Worm (Caenorhabditis elegans) whole organism, L4 larva: ENCODE data around the gene sfxn-1.4.
A peak's percentile ranks its signal among the peaks of the same experiment; 100 is the strongest.

Experiments
- D1046.2 ChIP-seq: fragments of 200-800 bp; sonication (Bioruptor generic); IDR thresholded peaks from 2 replicates; pipeline ENCODE4 v1.3.6; 2022; ENCODE audit warnings: missing genetic modification characterization, missing compliant biosample characterization
- F37D6.2 ChIP-seq: sonication (generic microtip); optimal IDR thresholded peaks from 2 replicates; lab custom pipeline; 2016; ENCODE audit warnings: mild to moderate bottlenecking, missing genetic modification characterization, missing compliant biosample characterization
- F49E8.2 ChIP-seq: sonication (generic microtip); optimal IDR thresholded peaks from 2 replicates; lab custom pipeline; 2016; ENCODE audit warnings: missing compliant biosample characterization, mild to moderate bottlenecking, missing genetic modification characterization, borderline replicate concordance
- Y48G9A.11 ChIP-seq: fragments of 200-800 bp; sonication (Bioruptor generic); IDR thresholded peaks from 2 replicates; pipeline ENCODE4 v1.3.6; 2022; ENCODE audit warnings: missing genetic modification reagents, missing genetic modification characterization, missing compliant biosample characterization
- Y5F2A.4 ChIP-seq: fragments of 200-800 bp; sonication (Bioruptor generic); optimal IDR thresholded peaks from 2 replicates; lab custom pipeline; 2018; ENCODE audit warnings: mild to moderate bottlenecking, missing genetic modification characterization, missing compliant biosample characterization
- ZK337.2 ChIP-seq: fragments of 200-800 bp; sonication (Bioruptor generic); IDR thresholded peaks from 2 replicates; pipeline ENCODE4 v1.3.6; 2022; ENCODE audit warnings: missing genetic modification reagents, missing genetic modification characterization, missing compliant biosample characterization
- ama-1 ChIP-seq: fragments of 150-350 bp; optimal IDR thresholded peaks from 2 replicates; lab custom pipeline; 2014; ENCODE audit warnings: inconsistent platforms, mixed read lengths
- attf-4 ChIP-seq: sonication (generic microtip); optimal IDR thresholded peaks from 3 replicates; lab custom pipeline; 2017; ENCODE audit warnings: missing biosample characterization, missing genetic modification characterization
- ceh-20 ChIP-seq: fragments of 200-800 bp; sonication (Bioruptor generic); IDR thresholded peaks from 2 replicates; pipeline ENCODE4 v1.3.6; 2022; ENCODE audit warnings: missing genetic modification reagents, missing genetic modification characterization, missing compliant biosample characterization
- ceh-44 ChIP-seq: fragments of 200-800 bp; sonication (Bioruptor generic); IDR thresholded peaks from 2 replicates; pipeline ENCODE4 v1.3.6; 2022; ENCODE audit warnings: missing genetic modification reagents, missing genetic modification characterization, missing compliant biosample characterization
- ces-1 ChIP-seq: fragments of 150-350 bp; sonication (generic microtip); optimal IDR thresholded peaks from 4 replicates; lab custom pipeline; 2014; ENCODE audit warnings: missing biosample characterization, missing genetic modification reagents, missing genetic modification characterization
- daf-16 ChIP-seq, 3 experiments: sonication (generic microtip); optimal IDR thresholded peaks; 2 replicates each; lab custom pipeline; 2016 to 2017; ENCODE audit warnings: missing genetic modification characterization in 3 of 3, missing genetic modification reagents in 3 of 3, mild to moderate bottlenecking in 2 of 3, missing compliant biosample characterization in 2 of 3, missing biosample characterization in 1 of 3, moderate library complexity in 1 of 3
- daf-19 ChIP-seq: fragments of 200-800 bp; sonication (Bioruptor generic); conservative IDR thresholded peaks from 2 replicates; pipeline ENCODE4 v1.3.6; 2022; ENCODE audit warnings: missing genetic modification characterization, missing compliant biosample characterization
- dmd-8 ChIP-seq: fragments of 200-800 bp; sonication (Bioruptor generic); IDR thresholded peaks from 2 replicates; pipeline ENCODE4 v1.3.6; 2022; ENCODE audit warnings: missing genetic modification characterization, missing compliant biosample characterization
- dmd-9 ChIP-seq: fragments of 200-800 bp; sonication (Bioruptor generic); IDR thresholded peaks from 2 replicates; pipeline ENCODE4 v1.3.6; 2022; ENCODE audit warnings: missing genetic modification reagents, missing genetic modification characterization, missing compliant biosample characterization
- dpl-1 ChIP-seq: fragments of 150-350 bp; optimal IDR thresholded peaks from 2 replicates; lab custom pipeline; 2014; ENCODE audit warnings: missing biosample characterization, missing genetic modification reagents, missing genetic modification characterization
- duxl-1 ChIP-seq: sonication (generic microtip); optimal IDR thresholded peaks from 2 replicates; lab custom pipeline; 2016; ENCODE audit warnings: mild to moderate bottlenecking, missing genetic modification characterization, moderate library complexity, missing compliant biosample characterization; ENCODE audit not compliant: poor library complexity
- egl-27 ChIP-seq: sonication (generic microtip); optimal IDR thresholded peaks from 3 replicates; lab custom pipeline; 2017; ENCODE audit warnings: missing biosample characterization, missing genetic modification reagents, missing genetic modification characterization
- fos-1 ChIP-seq: fragments of 150-350 bp; optimal IDR thresholded peaks from 2 replicates; lab custom pipeline; 2014; ENCODE audit warnings: missing biosample characterization, missing genetic modification characterization
- hif-1 ChIP-seq, 2 experiments: sonication (generic microtip); optimal IDR thresholded peaks; 2 replicates each; lab custom pipeline; 2016 to 2017; ENCODE audit warnings: missing compliant biosample characterization in 2 of 2, missing genetic modification characterization in 2 of 2, missing genetic modification reagents in 2 of 2, missing genotype in 2 of 2, mild to moderate bottlenecking in 1 of 2
- hmg-1.1 ChIP-seq: fragments of 200-800 bp; sonication (Bioruptor generic); IDR thresholded peaks from 2 replicates; pipeline ENCODE4 v1.3.6; 2022; ENCODE audit warnings: missing genetic modification reagents, missing genetic modification characterization, missing compliant biosample characterization
- jun-1 ChIP-seq: fragments of 150-350 bp; optimal IDR thresholded peaks from 2 replicates; lab custom pipeline; 2014; ENCODE audit warnings: missing biosample characterization, missing genetic modification reagents, missing genetic modification characterization
- lin-1 ChIP-seq: fragments of 200-800 bp; sonication (Bioruptor generic); IDR thresholded peaks from 2 replicates; pipeline ENCODE4 v1.3.6; 2022; ENCODE audit warnings: missing genetic modification reagents, missing genetic modification characterization, missing compliant biosample characterization
- lin-13 ChIP-seq: fragments of 150-350 bp; optimal IDR thresholded peaks from 2 replicates; lab custom pipeline; 2014; ENCODE audit warnings: missing biosample characterization, missing genetic modification reagents, missing genetic modification characterization
- lin-38 ChIP-seq: fragments of 200-800 bp; sonication (Bioruptor generic); IDR thresholded peaks from 2 replicates; pipeline ENCODE4 v1.3.6; 2022; ENCODE audit warnings: missing genetic modification reagents, missing genetic modification characterization, missing compliant biosample characterization
- lin-39 ChIP-seq: fragments of 150-350 bp; optimal IDR thresholded peaks from 2 replicates; lab custom pipeline; 2014; ENCODE audit warnings: missing biosample characterization, missing genetic modification reagents, missing genetic modification characterization
- lir-3 ChIP-seq: sonication (generic microtip); optimal IDR thresholded peaks from 2 replicates; lab custom pipeline; 2016; ENCODE audit warnings: mild to moderate bottlenecking, missing genetic modification characterization, missing compliant biosample characterization
- madf-9 ChIP-seq: fragments of 200-800 bp; sonication (Bioruptor generic); conservative IDR thresholded peaks from 2 replicates; pipeline ENCODE4 v1.3.6; 2022; ENCODE audit warnings: missing genetic modification reagents, missing genetic modification characterization, missing compliant biosample characterization
- mes-2 ChIP-seq: sonication (generic microtip); optimal IDR thresholded peaks from 2 replicates; lab custom pipeline; 2016; ENCODE audit warnings: missing genotype, mild to moderate bottlenecking, missing genetic modification characterization, missing compliant biosample characterization; ENCODE audit not compliant: poor library complexity, severe bottlenecking
- nhr-102 ChIP-seq: sonication (generic microtip); optimal IDR thresholded peaks from 2 replicates; lab custom pipeline; 2016; ENCODE audit warnings: mild to moderate bottlenecking, missing genetic modification characterization, moderate library complexity, missing compliant biosample characterization
- nhr-111 ChIP-seq: fragments of 200-800 bp; sonication (Bioruptor generic); optimal IDR thresholded peaks from 2 replicates; lab custom pipeline; 2018; ENCODE audit warnings: mild to moderate bottlenecking, missing genetic modification characterization, missing compliant biosample characterization
- nhr-237 ChIP-seq: sonication (generic microtip); optimal IDR thresholded peaks from 2 replicates; lab custom pipeline; 2017; ENCODE audit warnings: missing biosample characterization, missing genetic modification characterization
- nhr-25 ChIP-seq: sonication (generic microtip); optimal IDR thresholded peaks from 2 replicates; lab custom pipeline; 2017; ENCODE audit warnings: missing genetic modification characterization, mild to moderate bottlenecking, missing compliant biosample characterization, antibody characterized with exemption, moderate library complexity, borderline replicate concordance; ENCODE audit not compliant: insufficient read depth
- nhr-41 ChIP-seq: fragments of 200-800 bp; sonication (Bioruptor generic); IDR thresholded peaks from 2 replicates; pipeline ENCODE4 v1.3.6; 2022; ENCODE audit warnings: missing genetic modification reagents, missing genetic modification characterization, missing compliant biosample characterization
- php-3 ChIP-seq: fragments of 200-800 bp; sonication (Bioruptor generic); IDR thresholded peaks from 2 replicates; pipeline ENCODE4 v1.3.6; 2022; ENCODE audit warnings: missing genetic modification reagents, missing genetic modification characterization, missing compliant biosample characterization
- rbr-2 ChIP-seq: sonication (generic microtip); optimal IDR thresholded peaks from 2 replicates; lab custom pipeline; 2016; ENCODE audit warnings: missing genotype, missing genetic modification characterization, missing compliant biosample characterization
- set-16 ChIP-seq: fragments of 200-800 bp; sonication (Bioruptor generic); IDR thresholded peaks from 2 replicates; pipeline ENCODE4 v1.3.6; 2022; ENCODE audit warnings: missing genetic modification reagents, missing genetic modification characterization, missing compliant biosample characterization
- spr-1 ChIP-seq: sonication (generic microtip); optimal IDR thresholded peaks from 2 replicates; lab custom pipeline; 2016; ENCODE audit warnings: mild to moderate bottlenecking, missing genetic modification characterization, missing compliant biosample characterization
- tra-1 ChIP-seq: fragments of 200-800 bp; sonication (Bioruptor generic); IDR thresholded peaks from 2 replicates; pipeline ENCODE4 v1.3.6; 2022; ENCODE audit warnings: missing genetic modification reagents, missing genetic modification characterization, missing compliant biosample characterization
- unc-130 ChIP-seq: sonication (generic microtip); optimal IDR thresholded peaks from 2 replicates; lab custom pipeline; 2016; ENCODE audit warnings: missing genetic modification reagents, missing genetic modification characterization, missing compliant biosample characterization
- unc-62 ChIP-seq, 3 experiments: fragments of 150-350 bp in 1 of 3; sonication (generic microtip); optimal IDR thresholded peaks in 2 of 3; peaks in 1 of 3; 1 replicate in 1 of 3; 2 replicates in 2 of 3; lab custom pipeline; 2014 to 2017; ENCODE audit warnings: missing biosample characterization in 3 of 3, missing genetic modification characterization in 3 of 3, missing genetic modification reagents in 3 of 3, missing genotype in 1 of 3
- zfp-2 ChIP-seq: sonication (generic microtip); optimal IDR thresholded peaks from 2 replicates; lab custom pipeline; 2016; ENCODE audit warnings: mild to moderate bottlenecking, missing genetic modification characterization, missing compliant biosample characterization
- zip-11 ChIP-seq: fragments of 200-800 bp; sonication (Bioruptor generic); IDR thresholded peaks from 2 replicates; pipeline ENCODE4 v1.3.6; 2022; ENCODE audit warnings: missing genetic modification characterization, missing compliant biosample characterization
- ztf-11 ChIP-seq: fragments of 150-350 bp; optimal IDR thresholded peaks from 2 replicates; lab custom pipeline; 2014; ENCODE audit warnings: missing biosample characterization, missing genetic modification characterization

The sfxn-1.4 gene

DNA sequence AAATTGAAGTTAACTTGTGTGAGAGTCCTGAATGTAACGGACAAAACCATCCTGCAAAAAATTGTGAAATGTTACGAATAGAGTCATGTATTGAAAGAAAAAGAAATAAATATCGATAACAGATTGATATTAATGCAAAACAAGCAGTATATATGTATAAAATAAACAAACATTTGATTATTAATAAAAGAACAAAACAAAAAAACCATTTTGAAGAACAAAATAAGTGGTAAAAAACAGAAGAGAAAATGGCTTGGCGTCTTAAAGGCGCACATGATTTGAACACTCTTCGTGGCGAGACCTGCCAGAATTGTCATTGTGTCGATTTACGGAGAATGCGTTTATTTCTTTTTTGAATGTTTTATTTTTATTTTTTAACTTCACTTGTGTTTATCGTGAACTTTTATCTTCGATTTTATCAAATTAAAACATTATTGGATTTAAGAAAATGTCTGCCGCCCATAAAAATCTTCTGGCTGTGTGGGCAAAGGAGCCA lies 28.3 kb downstream of the sfxn-1.4 start, which contains the start of the genes rad-23 and rpn-12 (continued):
- TF ChIP-seq dpl-1 (GFP tag; lab: Kevin White, UChicago) (peak; percentile 71), nhr-25 (peak; percentile 39), fos-1 (no peak), mes-2 (tag; lab: Kevin White, UChicago) (peak; percentile 74), hmg-1.1 (no peak), nhr-102 (tag; lab: Kevin White, UChicago) (no peak), F37D6.2 (tag; lab: Kevin White, UChicago) (no peak)
- TF ChIP-seq, all 104 proteins: peak for 18

DNA sequence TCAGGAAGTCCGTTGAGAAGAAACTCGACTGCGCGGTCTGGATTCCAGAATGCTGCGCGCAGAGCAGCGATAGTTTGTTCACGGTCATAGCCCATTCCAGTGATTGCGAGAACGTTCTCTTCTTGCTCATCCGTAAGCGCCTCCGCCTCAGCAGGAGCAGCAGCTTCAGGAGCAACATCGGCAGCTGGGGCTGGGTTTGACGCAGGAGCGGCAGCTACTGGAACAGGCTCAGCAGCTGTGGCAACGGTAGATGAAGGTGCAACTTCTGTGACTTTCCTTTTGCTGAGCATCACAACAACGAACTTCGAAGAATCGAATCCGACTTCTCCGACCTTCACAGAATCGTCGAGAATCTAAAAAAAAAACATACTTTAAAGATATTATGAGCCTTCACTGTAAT lies 28.9 kb downstream of the sfxn-1.4 start:
- TF ChIP-seq set-16 (GFP tag; lab: Robert Waterston, UW) (peak; percentile 87), dmd-8 (GFP tag; lab: Robert Waterston, UW) (no peak)
- TF ChIP-seq, all 104 proteins: peak for 1

ce11 chrII:11650975-11651588 lies 30.0 kb downstream of the sfxn-1.4 start, which contains the start of gene coa-7:
Gene coa-7 (minus strand): TSS chrII:11651148.
- TF ChIP-seq lin-13 (no peak), fos-1 (no peak), dmd-9 (no peak), zip-11 (no peak), attf-4 (tag; lab: Kevin White, UChicago) (no peak), ces-1 (GFP tag; lab: Kevin White, UChicago) (no peak), tra-1 (GFP tag; lab: Robert Waterston, UW) (no peak), rbr-2 (tag; lab: Kevin White, UChicago) (no peak), ama-1 (lab: Kevin White, UChicago) (peak; percentile 78), ZK337.2 (GFP tag; lab: Robert Waterston, UW) (no peak), ztf-11 (tag; lab: Kevin White, UChicago) (no peak), daf-19 (no peak), set-16 (GFP tag; lab: Robert Waterston, UW) (no peak), D1046.2 (GFP tag; lab: Robert Waterston, UW) (no peak), unc-130 (GFP tag; lab: Kevin White, UChicago) (no peak), lin-39 (tag; lab: Kevin White, UChicago) (no peak), hmg-1.1 (no peak), spr-1 (tag; lab: Kevin White, UChicago) (no peak), nhr-41 (GFP tag; lab: Robert Waterston, UW) (no peak), F49E8.2 (tag; lab: Kevin White, UChicago) (peak; percentile 22), php-3 (GFP tag; lab: Robert Waterston, UW) (no peak), daf-16 (GFP tag; optimal IDR thresholded peaks at IDR 0.05; lab: Kevin White, UChicago) (no peak), daf-16 (tag; optimal IDR thresholded peaks at IDR 0.05; lab: Kevin White, UChicago) (no peak), hif-1 (tag; optimal IDR thresholded peaks at IDR 0.05; lab: Kevin White, UChicago) (no peak), lin-38 (peak; percentile 36; the same call in 1 of the 2 replicates), lir-3 (tag; lab: Kevin White, UChicago) (no peak), Y48G9A.11 (GFP tag; lab: Robert Waterston, UW) (peak; percentile 6; the same call in 1 of the 2 replicates), ceh-44 (GFP tag; lab: Robert Waterston, UW) (no peak), nhr-111 (no peak), nhr-237 (tag; lab: Kevin White, UChicago) (no peak), jun-1 (tag; lab: Kevin White, UChicago) (no peak), Y5F2A.4 (GFP tag; lab: Kevin White, UChicago) (no peak), zfp-2 (tag; lab: Kevin White, UChicago) (no peak), ceh-20 (no peak), dpl-1 (GFP tag; lab: Kevin White, UChicago) (no peak), madf-9 (GFP tag; lab: Robert Waterston, UW) (no peak), duxl-1 (tag; lab: Kevin White, UChicago) (no peak), unc-62 (GFP tag; optimal IDR thresholded peaks at IDR 0.05 in 1 of 2; lab: Kevin White, UChicago) (peak in 1 of 2 experiments; percentile 72), unc-62 (tag; optimal IDR thresholded peaks at IDR 0.05; lab: Kevin White, UChicago) (no peak), lin-1 (GFP tag; lab: Robert Waterston, UW) (no peak), egl-27 (tag; lab: Kevin White, UChicago) (no peak)
